Worm (Caenorhabditis elegans) whole organism, L4 larva: ENCODE data around the gene C18D11.1.
A peak's percentile ranks its signal among the peaks of the same experiment; 100 is the strongest.

Experiments
- D1046.2 ChIP-seq: fragments of 200-800 bp; sonication (Bioruptor generic); IDR thresholded peaks from 2 replicates; pipeline ENCODE4 v1.3.6; 2022; ENCODE audit warnings: missing genetic modification characterization, missing compliant biosample characterization
- F26F4.8 ChIP-seq: fragments of 200-800 bp; sonication (Bioruptor generic); conservative IDR thresholded peaks from 2 replicates; pipeline ENCODE4 v1.3.6; 2022; ENCODE audit warnings: missing genetic modification characterization, missing compliant biosample characterization
- F44E2.7 ChIP-seq: fragments of 200-800 bp; sonication (Bioruptor generic); IDR thresholded peaks from 2 replicates; pipeline ENCODE4 v2.1.2; 2022; ENCODE audit warnings: missing genetic modification characterization, missing compliant biosample characterization
- R02D3.7 ChIP-seq: fragments of 150-350 bp; sonication (generic microtip); optimal IDR thresholded peaks from 3 replicates; lab custom pipeline; 2014; ENCODE audit warnings: missing biosample characterization, missing genetic modification characterization
- Y105C5A.15 ChIP-seq: fragments of 200-800 bp; sonication (Bioruptor generic); IDR thresholded peaks from 2 replicates; pipeline ENCODE4 v1.3.6; 2022; ENCODE audit warnings: missing genetic modification characterization, missing compliant biosample characterization
- Y75B8A.6 ChIP-seq: fragments of 200-800 bp; sonication (Bioruptor generic); IDR thresholded peaks from 2 replicates; pipeline ENCODE4 v1.3.6; 2022; ENCODE audit warnings: missing genetic modification reagents, missing genetic modification characterization, missing compliant biosample characterization
- aha-1 ChIP-seq: fragments of 150-350 bp; peaks from one replicate; lab custom pipeline; 2014; ENCODE audit warnings: missing biosample characterization, missing genetic modification characterization
- ama-1 ChIP-seq: fragments of 150-350 bp; optimal IDR thresholded peaks from 2 replicates; lab custom pipeline; 2014; ENCODE audit warnings: inconsistent platforms, mixed read lengths
- ceh-28 ChIP-seq: fragments of 150-350 bp; optimal IDR thresholded peaks from 2 replicates; lab custom pipeline; 2014; ENCODE audit warnings: missing biosample characterization, missing genetic modification reagents, missing genetic modification characterization
- ceh-62 ChIP-seq: sonication (generic microtip); optimal IDR thresholded peaks from 2 replicates; lab custom pipeline; 2017; ENCODE audit warnings: missing biosample characterization, missing genetic modification characterization
- ceh-82 ChIP-seq: sonication (generic microtip); optimal IDR thresholded peaks from 2 replicates; lab custom pipeline; 2017; ENCODE audit warnings: missing biosample characterization, missing genetic modification characterization
- daf-12 ChIP-seq: fragments of 150-350 bp; optimal IDR thresholded peaks from 2 replicates; lab custom pipeline; 2014; ENCODE audit warnings: missing biosample characterization, missing genetic modification reagents, missing genetic modification characterization
- dmd-6 ChIP-seq: fragments of 200-800 bp; sonication (Bioruptor generic); IDR thresholded peaks from 2 replicates; pipeline ENCODE4 v1.3.6; 2022; ENCODE audit warnings: missing genetic modification reagents, missing genetic modification characterization, missing compliant biosample characterization
- dmd-8 ChIP-seq: fragments of 200-800 bp; sonication (Bioruptor generic); IDR thresholded peaks from 2 replicates; pipeline ENCODE4 v1.3.6; 2022; ENCODE audit warnings: missing genetic modification characterization, missing compliant biosample characterization
- dmd-9 ChIP-seq: fragments of 200-800 bp; sonication (Bioruptor generic); IDR thresholded peaks from 2 replicates; pipeline ENCODE4 v1.3.6; 2022; ENCODE audit warnings: missing genetic modification reagents, missing genetic modification characterization, missing compliant biosample characterization
- gei-8 ChIP-seq: fragments of 200-800 bp; sonication (Bioruptor generic); optimal IDR thresholded peaks from 2 replicates; lab custom pipeline; 2018; ENCODE audit warnings: mild to moderate bottlenecking, missing genetic modification characterization, missing compliant biosample characterization
- hlh-11 ChIP-seq: fragments of 200-800 bp; sonication (Bioruptor generic); optimal IDR thresholded peaks from 2 replicates; lab custom pipeline; 2018; ENCODE audit warnings: mild to moderate bottlenecking, missing genetic modification characterization, missing compliant biosample characterization
- jun-1 ChIP-seq: fragments of 150-350 bp; optimal IDR thresholded peaks from 2 replicates; lab custom pipeline; 2014; ENCODE audit warnings: missing biosample characterization, missing genetic modification reagents, missing genetic modification characterization
- lim-7 ChIP-seq: fragments of 200-800 bp; sonication (Bioruptor generic); IDR thresholded peaks from 2 replicates; pipeline ENCODE4 v1.3.6; 2022; ENCODE audit warnings: missing genetic modification characterization, missing compliant biosample characterization
- madf-5 ChIP-seq, 2 experiments: fragments of 200-800 bp; sonication (Bioruptor generic); IDR thresholded peaks; 2 replicates each; pipeline ENCODE4 v1.3.6; 2022; ENCODE audit warnings: missing compliant biosample characterization in 2 of 2, missing genetic modification characterization in 2 of 2
- mdl-1 ChIP-seq, 2 experiments: fragments of 150-350 bp in 1 of 2; sonication (generic microtip) in 1 of 2; optimal IDR thresholded peaks; 2 replicates each; lab custom pipeline; 2014 to 2017; ENCODE audit warnings: missing biosample characterization in 2 of 2, missing genetic modification characterization in 2 of 2
- mes-2 ChIP-seq: sonication (generic microtip); optimal IDR thresholded peaks from 2 replicates; lab custom pipeline; 2016; ENCODE audit warnings: missing genotype, mild to moderate bottlenecking, missing genetic modification characterization, missing compliant biosample characterization; ENCODE audit not compliant: poor library complexity, severe bottlenecking
- mxl-2 ChIP-seq: fragments of 200-800 bp; sonication (Bioruptor generic); conservative IDR thresholded peaks from 2 replicates; pipeline ENCODE4 v1.3.6; 2022; ENCODE audit warnings: missing genetic modification reagents, missing genetic modification characterization, missing compliant biosample characterization
- nhr-48 ChIP-seq: sonication (generic microtip); optimal IDR thresholded peaks from 2 replicates; lab custom pipeline; 2016; ENCODE audit warnings: mild to moderate bottlenecking, missing genetic modification characterization, missing compliant biosample characterization
- nhr-6 ChIP-seq: fragments of 150-350 bp; optimal IDR thresholded peaks from 2 replicates; lab custom pipeline; 2014; ENCODE audit warnings: missing biosample characterization, missing genetic modification characterization
- set-16 ChIP-seq: fragments of 200-800 bp; sonication (Bioruptor generic); IDR thresholded peaks from 2 replicates; pipeline ENCODE4 v1.3.6; 2022; ENCODE audit warnings: missing genetic modification reagents, missing genetic modification characterization, missing compliant biosample characterization
- snpc-1.2 ChIP-seq: fragments of 200-800 bp; sonication (Bioruptor generic); IDR thresholded peaks from 2 replicates; pipeline ENCODE4 v1.3.6; 2022; ENCODE audit warnings: missing genetic modification reagents, missing genetic modification characterization, missing compliant biosample characterization
- spr-1 ChIP-seq: sonication (generic microtip); optimal IDR thresholded peaks from 2 replicates; lab custom pipeline; 2016; ENCODE audit warnings: mild to moderate bottlenecking, missing genetic modification characterization, missing compliant biosample characterization
- tra-1 ChIP-seq: fragments of 200-800 bp; sonication (Bioruptor generic); IDR thresholded peaks from 2 replicates; pipeline ENCODE4 v1.3.6; 2022; ENCODE audit warnings: missing genetic modification reagents, missing genetic modification characterization, missing compliant biosample characterization
- unc-130 ChIP-seq: sonication (generic microtip); optimal IDR thresholded peaks from 2 replicates; lab custom pipeline; 2016; ENCODE audit warnings: missing genetic modification reagents, missing genetic modification characterization, missing compliant biosample characterization
- unc-39 ChIP-seq: sonication (generic microtip); optimal IDR thresholded peaks from 2 replicates; lab custom pipeline; 2017; ENCODE audit warnings: missing biosample characterization, missing genetic modification characterization
- unc-62 ChIP-seq, 3 experiments: fragments of 150-350 bp in 1 of 3; sonication (generic microtip); optimal IDR thresholded peaks in 2 of 3; peaks in 1 of 3; 1 replicate in 1 of 3; 2 replicates in 2 of 3; lab custom pipeline; 2014 to 2017; ENCODE audit warnings: missing biosample characterization in 3 of 3, missing genetic modification characterization in 3 of 3, missing genetic modification reagents in 3 of 3, missing genotype in 1 of 3
- vab-7 ChIP-seq: fragments of 200-800 bp; sonication (Bioruptor generic); IDR thresholded peaks from 2 replicates; pipeline ENCODE4 v1.3.6; 2022; ENCODE audit warnings: missing genetic modification reagents, missing genetic modification characterization, missing compliant biosample characterization
- zfp-3 ChIP-seq: fragments of 200-800 bp; sonication (Bioruptor generic); conservative IDR thresholded peaks from 2 replicates; pipeline ENCODE4 v1.3.6; 2022; ENCODE audit warnings: missing genetic modification reagents, missing genetic modification characterization, missing compliant biosample characterization
- ztf-11 ChIP-seq: fragments of 150-350 bp; optimal IDR thresholded peaks from 2 replicates; lab custom pipeline; 2014; ENCODE audit warnings: missing biosample characterization, missing genetic modification characterization
- ztf-7 ChIP-seq: fragments of 150-350 bp; optimal IDR thresholded peaks from 2 replicates; lab custom pipeline; 2014; ENCODE audit warnings: missing biosample characterization, missing genetic modification characterization

The C18D11.1 gene

DNA sequence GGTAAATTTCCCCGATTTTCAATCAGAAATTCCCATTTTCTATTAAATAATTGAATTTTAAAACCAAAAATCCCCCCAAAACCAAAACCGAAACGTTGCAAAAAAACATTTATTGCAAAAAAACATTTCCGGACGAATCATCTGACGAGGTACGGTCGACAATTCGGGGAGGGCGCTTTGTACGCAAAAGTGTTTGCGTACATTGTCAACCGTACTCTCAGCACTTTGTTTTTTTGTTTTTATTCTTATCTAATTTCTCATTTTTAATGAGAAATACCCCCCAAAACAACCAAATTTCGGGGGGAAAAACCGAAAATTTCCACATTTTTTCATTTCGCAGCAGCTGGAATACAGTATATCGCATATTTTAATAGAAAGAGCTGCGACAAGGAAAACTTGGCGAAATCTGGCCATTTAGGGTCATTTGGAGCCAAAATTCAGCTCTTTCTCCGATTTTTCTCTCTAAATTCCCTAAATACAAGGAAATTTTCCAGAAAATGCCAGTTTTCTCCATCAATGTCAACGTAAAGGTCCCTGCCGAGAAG, 31.4 kb downstream of the C18D11.1 start, which contains the start of gene mif-1 (continued):
- TF ChIP-seq lim-7 (GFP tag; lab: Robert Waterston, UW) (no peak), mxl-2 (GFP tag; lab: Robert Waterston, UW) (no peak), ama-1 (no peak), mes-2 (peak; percentile 45), ztf-7 (no peak), F44E2.7 (no peak), tra-1 (GFP tag; lab: Robert Waterston, UW) (no peak), ceh-62 (no peak), F26F4.8 (GFP tag; lab: Robert Waterston, UW) (no peak), gei-8 (no peak), mdl-1 (tag; optimal IDR thresholded peaks at IDR 0.05; lab: Kevin White, UChicago) (no peak), Y75B8A.6 (GFP tag; lab: Robert Waterston, UW) (no peak), ceh-28 (tag; lab: Kevin White, UChicago) (no peak), dmd-8 (no peak)

DNA sequence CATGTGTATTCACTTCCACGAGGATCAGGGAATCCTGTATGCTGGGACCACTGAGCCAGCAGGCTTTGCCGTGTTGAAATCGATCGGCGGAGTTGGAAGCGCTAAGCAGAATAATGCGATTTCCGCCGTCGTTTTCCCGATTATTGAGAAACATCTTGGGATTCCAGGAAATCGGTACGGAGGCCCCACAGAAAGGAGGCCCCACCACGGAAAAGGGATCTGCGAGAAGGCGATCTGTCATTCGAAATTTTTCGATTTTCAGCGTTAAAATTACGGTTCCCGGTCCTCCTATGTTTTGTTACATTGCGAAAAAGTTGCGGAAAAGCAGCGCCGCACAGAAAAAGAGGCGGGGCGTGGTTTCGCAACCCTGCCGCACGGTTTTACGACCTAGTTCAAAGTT, 31.9 kb downstream of the C18D11.1 start:
- TF ChIP-seq vab-7 (GFP tag; lab: Robert Waterston, UW) (0 out of 2 replicates have a peak, but pooled peaks have one; percentile 16), dmd-6 (GFP tag; lab: Robert Waterston, UW) (0 out of 2 replicates have a peak, but pooled peaks have one; percentile 5), snpc-1.2 (no peak), set-16 (GFP tag; lab: Robert Waterston, UW) (0 out of 2 replicates have a peak, but pooled peaks have one; percentile 19), mes-2 (peak; percentile 47)

ce11 chrIII:11849590-11849989, 33.2 kb downstream of the C18D11.1 start:
- TF ChIP-seq zfp-3 (GFP tag; lab: Robert Waterston, UW) (no peak), R02D3.7 (tag; lab: Kevin White, UChicago) (no peak), nhr-48 (tag; lab: Kevin White, UChicago) (no peak), jun-1 (no peak), unc-130 (no peak), madf-5 (GFP tag; IDR thresholded peaks at IDR 0.05; lab: Robert Waterston, UW) (no peak), mxl-2 (GFP tag; lab: Robert Waterston, UW) (0 out of 2 replicates have a peak, but pooled peaks have one; percentile 10), dmd-9 (no peak), Y105C5A.15 (GFP tag; lab: Robert Waterston, UW) (no peak), aha-1 (tag; lab: Kevin White, UChicago) (peak; percentile 68)

DNA sequence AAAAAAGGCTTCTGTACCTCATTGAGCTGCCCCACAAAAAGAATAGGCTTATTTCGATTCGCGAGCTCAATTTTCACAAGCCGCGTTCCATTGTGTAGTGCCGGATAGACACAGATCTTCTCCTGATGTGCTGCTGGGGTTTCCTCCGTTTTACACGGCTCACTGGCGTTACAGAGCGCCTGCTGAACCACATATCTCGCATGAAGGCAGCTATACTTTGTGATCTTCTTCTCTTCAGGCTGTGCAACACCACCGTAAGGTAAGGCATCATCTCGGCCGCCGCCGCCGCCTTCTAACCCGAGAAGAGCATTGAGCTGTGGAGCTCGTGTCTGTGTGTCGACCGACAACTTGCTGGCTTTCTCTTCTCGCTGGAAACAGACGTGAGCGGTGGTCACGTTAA, 37.2 kb downstream of the C18D11.1 start:
- TF ChIP-seq set-16 (GFP tag; lab: Robert Waterston, UW) (peak; percentile 48), unc-62 (GFP tag; optimal IDR thresholded peaks at IDR 0.05 in 1 of 2; lab: Kevin White, UChicago) (peak in 1 of 2 experiments; percentile 73), unc-62 (tag; optimal IDR thresholded peaks at IDR 0.05; lab: Kevin White, UChicago) (no peak), daf-12 (no peak)

ce11 chrIII:11856852-11857251, 40.5 kb downstream of the C18D11.1 start:
- TF ChIP-seq ztf-11 (tag; lab: Kevin White, UChicago) (no peak), nhr-6 (tag; lab: Kevin White, UChicago) (no peak), mdl-1 (tag; optimal IDR thresholded peaks at IDR 0.05; lab: Kevin White, UChicago) (no peak), hlh-11 (no peak), unc-39 (tag; lab: Kevin White, UChicago) (no peak), D1046.2 (no peak), spr-1 (no peak), ceh-82 (tag; lab: Kevin White, UChicago) (no peak)
